Fruit fly (Drosophila melanogaster): ENCODE data around the gene eIF4E1.
A peak's percentile ranks its signal among the peaks of the same experiment; 100 is the strongest.

eIF4E1 gene

DNA sequence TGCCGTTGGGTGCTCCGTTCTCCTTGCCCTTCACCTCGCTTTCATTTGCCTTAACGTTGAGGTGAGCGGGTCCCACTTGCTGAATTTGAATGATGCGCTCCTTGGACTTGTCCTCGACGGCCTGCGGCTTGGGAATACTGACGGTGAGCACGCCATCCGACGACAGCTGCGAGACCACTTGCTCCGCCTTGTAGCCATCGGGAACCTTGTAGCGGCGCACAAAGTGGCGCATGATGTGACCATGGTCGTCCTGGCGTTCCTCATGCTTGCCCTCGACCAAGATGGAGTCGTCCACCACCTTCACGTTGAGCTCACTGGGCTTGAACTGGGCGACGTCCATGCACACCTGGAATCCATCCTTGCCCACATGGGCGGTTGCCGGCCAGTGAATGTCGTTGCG is 25.7 kb downstream of the eIF4E1 start:
- TF ChIP-seq CG4496 (GFP tag; IDR thresholded peaks at IDR 0.05) (no peak), CG10348 (GFP tag; IDR thresholded peaks at IDR 0.05) (no peak), Snoo (tag; optimal IDR thresholded peaks at IDR 0.05) (no peak)

DNA sequence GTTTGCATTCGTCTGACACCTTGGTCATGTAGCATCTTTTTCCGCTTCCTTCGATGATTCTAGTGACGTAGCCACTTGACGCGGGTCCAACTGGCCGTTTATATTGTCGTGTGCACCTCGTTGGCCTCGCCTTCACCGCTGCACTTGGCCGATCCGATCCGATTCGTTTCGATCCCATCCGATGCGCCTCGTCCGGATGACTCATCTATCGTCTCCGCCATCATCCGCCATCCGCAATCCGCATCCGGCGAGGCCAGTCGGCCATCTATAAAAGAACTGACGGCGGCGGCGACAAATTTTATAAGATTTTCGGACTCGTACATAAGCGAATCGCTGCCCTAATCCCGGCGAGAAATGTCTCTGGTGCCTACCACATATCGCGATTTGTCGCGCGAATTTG is 27.1 kb downstream of the eIF4E1 start, which contains the start of gene CG4461:
TSS of gene CG4461 (plus strand) at position 301 of the 400 bp plus-strand sequence.
- TF ChIP-seq CG14655 (GFP tag; optimal IDR thresholded peaks at IDR 0.05), result no peak
- no peak for TF ChIP-seq Snoo (tag; optimal IDR thresholded peaks at IDR 0.05)
- no peak for TF ChIP-seq CG4496 (GFP tag; IDR thresholded peaks at IDR 0.05)

- TF ChIP-seq fd96Ca (GFP tag; IDR thresholded peaks at IDR 0.05), result peak; percentile 82
- TF ChIP-seq Ets98B (GFP tag; IDR thresholded peaks at IDR 0.05), result peak; percentile 88
- peak; percentile 67 for TF ChIP-seq CG9948 (tag; optimal IDR thresholded peaks at IDR 0.05)
- TF ChIP-seq gl (tag; optimal IDR thresholded peaks at IDR 0.05), result peak; percentile 19
- TF ChIP-seq CG10348 (GFP tag; IDR thresholded peaks at IDR 0.05), result peak; percentile 6; the same call in 1 of the 2 replicates
- TF ChIP-seq CG14655 (GFP tag; optimal IDR thresholded peaks at IDR 0.05), result peak; percentile 84
- peak; percentile 81 for TF ChIP-seq CG12605 (GFP tag; IDR thresholded peaks at IDR 0.05)
- peak; percentile 73 for TF ChIP-seq CG8159 (tag; optimal IDR thresholded peaks at IDR 0.05)
- peak; percentile 70 for TF ChIP-seq CG15710 (tag; optimal IDR thresholded peaks at IDR 0.05)
- peak; percentile 93 for TF ChIP-seq CG4496 (GFP tag; IDR thresholded peaks at IDR 0.05)
- peak; percentile 90 for TF ChIP-seq EcR (GFP tag; optimal IDR thresholded peaks at IDR 0.05)
- TF ChIP-seq CG34367 (tag; optimal IDR thresholded peaks at IDR 0.05), result peak; percentile 44
- TF ChIP-seq CG8301 (tag; optimal IDR thresholded peaks at IDR 0.05), result peak; percentile 70
- no peak for TF ChIP-seq D1 (tag; optimal IDR thresholded peaks at IDR 0.05)
- TF ChIP-seq Pif1A (GFP tag; optimal IDR thresholded peaks at IDR 0.05), result peak; percentile 16
- peak; percentile 67 for TF ChIP-seq Snoo (tag; optimal IDR thresholded peaks at IDR 0.05)
- peak; percentile 89 for TF ChIP-seq CG32121 (GFP tag; IDR thresholded peaks at IDR 0.05)
- peak; percentile 73 for TF ChIP-seq Pif1B (GFP tag; optimal IDR thresholded peaks at IDR 0.05)
- TF ChIP-seq CG17806 (tag; optimal IDR thresholded peaks at IDR 0.05), result peak; percentile 74
- no peak for TF ChIP-seq CG13204 (GFP tag; optimal IDR thresholded peaks at IDR 0.05)
- TF ChIP-seq rn (GFP tag; IDR thresholded peaks at IDR 0.05), result peak; percentile 64
Observed at dm6 chr3L:9373374-9374004, 28.8 kb downstream of the eIF4E1 start.

dm6 chr3L:9372278-9372975 is 29.8 kb downstream of the eIF4E1 start, which contains the start of the genes Hsp67Bc, CG4456 and Hsp22:
Hsp67Bc (minus strand) TSS chr3L:9372497.
CG4456 (plus strand) TSS chr3L:9372722.
Hsp22 (plus strand) TSS chr3L:9372931.
- peak; percentile 91 for TF ChIP-seq EcR (GFP tag; optimal IDR thresholded peaks at IDR 0.05)
- no peak for TF ChIP-seq Snoo (tag; optimal IDR thresholded peaks at IDR 0.05)
- TF ChIP-seq Pif1B (GFP tag; optimal IDR thresholded peaks at IDR 0.05), result peak; percentile 27
- TF ChIP-seq CG8301 (tag; optimal IDR thresholded peaks at IDR 0.05), result no peak
- TF ChIP-seq CG4496 (GFP tag; IDR thresholded peaks at IDR 0.05), result peak; percentile 59; the same call in 1 of the 3 replicates

DNA sequence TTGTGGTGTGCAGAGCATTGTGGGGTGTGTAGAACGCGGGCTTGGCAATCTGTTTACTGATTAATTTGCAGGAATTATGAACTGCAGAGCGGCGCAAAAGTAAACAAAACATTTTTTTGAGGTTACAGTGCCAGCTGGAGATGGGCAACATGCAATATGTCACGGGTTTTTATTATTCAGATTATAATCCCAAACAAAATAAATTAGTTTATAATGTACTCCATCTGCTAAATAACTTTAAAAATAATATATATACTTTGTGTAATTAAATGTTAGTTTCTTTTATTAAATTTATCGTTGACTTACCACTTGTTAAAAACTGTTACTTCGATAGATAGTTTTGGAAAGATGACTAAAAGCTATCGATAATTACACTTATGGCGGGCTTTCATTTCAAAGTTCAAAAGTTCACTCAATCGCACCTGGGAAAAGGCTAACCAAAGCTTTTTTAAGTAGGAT is 31.3 kb downstream of the eIF4E1 start, which contains the start of gene Fdx1:
TSS of gene Fdx1 (minus strand) at position 332 of the 459 bp plus-strand sequence.
- TF ChIP-seq Pif1A (GFP tag; optimal IDR thresholded peaks at IDR 0.05), result no peak
- TF ChIP-seq CG15710 (tag; optimal IDR thresholded peaks at IDR 0.05), result peak; percentile 30
- TF ChIP-seq CG17806 (tag; optimal IDR thresholded peaks at IDR 0.05), result no peak
- TF ChIP-seq CG9948 (tag; optimal IDR thresholded peaks at IDR 0.05), result peak; percentile 4
- peak; percentile 33 for TF ChIP-seq Snoo (tag; optimal IDR thresholded peaks at IDR 0.05)
- TF ChIP-seq CG14655 (GFP tag; optimal IDR thresholded peaks at IDR 0.05), result no peak
- TF ChIP-seq CG13204 (GFP tag; optimal IDR thresholded peaks at IDR 0.05), result no peak
- TF ChIP-seq CG32121 (GFP tag; IDR thresholded peaks at IDR 0.05), result no peak
- TF ChIP-seq CG8301 (tag; optimal IDR thresholded peaks at IDR 0.05), result no peak
- no peak for TF ChIP-seq D1 (tag; optimal IDR thresholded peaks at IDR 0.05)
- TF ChIP-seq CG12605 (GFP tag; IDR thresholded peaks at IDR 0.05), result no peak
- TF ChIP-seq fd96Ca (GFP tag; IDR thresholded peaks at IDR 0.05), result no peak
- TF ChIP-seq Ets98B (GFP tag; IDR thresholded peaks at IDR 0.05), result peak; percentile 17; the same call in 1 of the 2 replicates
- no peak for TF ChIP-seq CG4496 (GFP tag; IDR thresholded peaks at IDR 0.05)
- TF ChIP-seq CG8159 (tag; optimal IDR thresholded peaks at IDR 0.05), result peak; percentile 20
- peak; percentile 17 for TF ChIP-seq EcR (GFP tag; optimal IDR thresholded peaks at IDR 0.05)
- TF ChIP-seq CG34367 (tag; optimal IDR thresholded peaks at IDR 0.05), result no peak
- no peak for TF ChIP-seq rn (GFP tag; IDR thresholded peaks at IDR 0.05)
- TF ChIP-seq CG10348 (GFP tag; IDR thresholded peaks at IDR 0.05), result no peak
- TF ChIP-seq gl (tag; optimal IDR thresholded peaks at IDR 0.05), result no peak
- TF ChIP-seq Pif1B (GFP tag; optimal IDR thresholded peaks at IDR 0.05), result no peak

dm6 chr3L:9368665-9369064 is 33.6 kb downstream of the eIF4E1 start:
- TF ChIP-seq CG14655 (GFP tag; optimal IDR thresholded peaks at IDR 0.05), result no peak
- TF ChIP-seq CG12605 (GFP tag; IDR thresholded peaks at IDR 0.05), result no peak
- TF ChIP-seq Snoo (tag; optimal IDR thresholded peaks at IDR 0.05), result no peak
- no peak for TF ChIP-seq Ets98B (GFP tag; IDR thresholded peaks at IDR 0.05)
- no peak for TF ChIP-seq CG4496 (GFP tag; IDR thresholded peaks at IDR 0.05)
- TF ChIP-seq Pif1A (GFP tag; optimal IDR thresholded peaks at IDR 0.05), result no peak
- TF ChIP-seq CG15710 (tag; optimal IDR thresholded peaks at IDR 0.05), result no peak
- TF ChIP-seq EcR (GFP tag; optimal IDR thresholded peaks at IDR 0.05), result no peak
- TF ChIP-seq gl (tag; optimal IDR thresholded peaks at IDR 0.05), result no peak
- no peak for TF ChIP-seq Pif1B (GFP tag; optimal IDR thresholded peaks at IDR 0.05)
- TF ChIP-seq D1 (tag; optimal IDR thresholded peaks at IDR 0.05), result no peak
- TF ChIP-seq CG32121 (GFP tag; IDR thresholded peaks at IDR 0.05), result no peak
- no peak for TF ChIP-seq CG8159 (tag; optimal IDR thresholded peaks at IDR 0.05)
- TF ChIP-seq fd96Ca (GFP tag; IDR thresholded peaks at IDR 0.05), result no peak
- no peak for TF ChIP-seq CG9948 (tag; optimal IDR thresholded peaks at IDR 0.05)
- no peak for TF ChIP-seq rn (GFP tag; IDR thresholded peaks at IDR 0.05)

All from whole organism, pupa.